Worm (Caenorhabditis elegans): ENCODE measurements around the gene srw-144.

ce11 chrV:2962960-2963359 lies 2.2 kb upstream of the srw-144 start, which contains the start of gene srw-138:
- TF ChIP-seq med-1 (GFP tag; optimal IDR thresholded peaks at IDR 0.05; ENCODE audit: insufficient read depth), result no peak
- no peak for TF ChIP-seq ztf-23 (GFP tag; IDR thresholded peaks at IDR 0.05)
- no peak for TF ChIP-seq tab-1 (GFP tag; IDR thresholded peaks at IDR 0.05)
- TF ChIP-seq cog-1 (tag; optimal IDR thresholded peaks at IDR 0.05), result no peak
- no peak for TF ChIP-seq flt-1 (GFP tag; IDR thresholded peaks at IDR 0.05)
- TF ChIP-seq T22C8.4 (GFP tag; IDR thresholded peaks at IDR 0.05), result no peak
- no peak for TF ChIP-seq ztf-29 (GFP tag; IDR thresholded peaks at IDR 0.05)
- no peak for TF ChIP-seq ref-1 (GFP tag; conservative IDR thresholded peaks at IDR 0.05)
